Worm (Caenorhabditis elegans) whole organism, midembryonic: Measurements from ENCODE around the gene clpp-1.

ENCODE experiments used
- T22C8.4 ChIP-seq: fragments of 200-800 bp; sonication (Bioruptor generic); IDR thresholded peaks from 2 replicates; pipeline ENCODE4 v1.3.6; 2022; ENCODE audit warnings: missing genetic modification characterization, missing compliant biosample characterization
- flt-1 ChIP-seq: fragments of 200-800 bp; sonication (Bioruptor generic); IDR thresholded peaks from 2 replicates; pipeline ENCODE4 v1.3.6; 2022; ENCODE audit warnings: missing genetic modification characterization, missing compliant biosample characterization
- med-1 ChIP-seq: sonication (generic microtip); optimal IDR thresholded peaks from 2 replicates; lab custom pipeline; 2017; ENCODE audit warnings: missing genetic modification characterization, mild to moderate bottlenecking, missing compliant biosample characterization, antibody characterized with exemption, missing genetic modification reagents; ENCODE audit not compliant: insufficient read depth
- ref-1 ChIP-seq: fragments of 200-800 bp; sonication (Bioruptor generic); conservative IDR thresholded peaks from 2 replicates; pipeline ENCODE4 v1.3.6; 2022; ENCODE audit warnings: missing genetic modification reagents, missing genetic modification characterization, missing compliant biosample characterization
- tab-1 ChIP-seq: fragments of 200-800 bp; sonication (Bioruptor generic); IDR thresholded peaks from 2 replicates; pipeline ENCODE4 v1.3.6; 2022; ENCODE audit warnings: missing genetic modification characterization, missing compliant biosample characterization
- ztf-23 ChIP-seq: fragments of 200-800 bp; sonication (Bioruptor generic); IDR thresholded peaks from 2 replicates; pipeline ENCODE4 v1.3.6; 2022; ENCODE audit warnings: missing genetic modification reagents, missing genetic modification characterization, missing compliant biosample characterization
- ztf-29 ChIP-seq: fragments of 200-800 bp; sonication (Bioruptor generic); IDR thresholded peaks from 2 replicates; pipeline ENCODE4 v1.3.6; 2022; ENCODE audit warnings: missing genetic modification reagents, missing genetic modification characterization, missing compliant biosample characterization

ce11 chrII:10329754-10330153 is 27.1 kb upstream of the clpp-1 start:
- no peak for TF ChIP-seq ztf-23
- no peak for TF ChIP-seq T22C8.4 (GFP tag; lab: Robert Waterston, UW)
- no peak for TF ChIP-seq tab-1 (GFP tag; lab: Robert Waterston, UW)
- TF ChIP-seq med-1 (GFP tag; lab: Kevin White, UChicago), result no peak
- TF ChIP-seq ztf-29, result no peak
- no peak for TF ChIP-seq flt-1 (GFP tag; lab: Robert Waterston, UW)
- TF ChIP-seq ref-1 (GFP tag; lab: Robert Waterston, UW), result no peak
